Worm (Caenorhabditis elegans): ENCODE data around the gene ndub-5.

DNA sequence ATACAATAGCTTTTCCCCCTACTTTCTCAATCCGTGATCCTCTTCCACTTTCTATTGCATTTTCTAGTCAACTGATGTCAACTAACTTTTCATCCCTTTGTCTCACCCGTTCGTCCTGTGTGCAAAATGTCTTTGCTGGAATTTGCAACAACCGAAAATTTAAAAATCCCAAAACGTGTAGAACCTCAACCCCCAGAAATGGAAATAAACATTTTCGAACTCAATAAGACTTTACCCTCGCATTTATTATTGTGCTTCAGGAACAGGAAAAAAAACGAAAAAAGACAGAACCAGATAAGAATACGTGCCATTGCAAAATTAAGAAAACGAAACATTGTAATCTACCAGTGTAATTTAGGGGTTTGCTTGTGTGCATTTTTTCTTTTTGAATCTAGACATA, 21.0 kb upstream of the ndub-5 start:
- no peak for TF ChIP-seq him-1 (tag; optimal IDR thresholded peaks at IDR 0.05)
- no peak for TF ChIP-seq dao-5 (tag; optimal IDR thresholded peaks at IDR 0.05)

Data from whole organism, L4/young adult.